Fruit fly (Drosophila melanogaster) whole organism, embryonic: ENCODE data around the gene MESK4.

Experiments
- CG11560 ChIP-seq: fragments of 200-800 bp; sonication (Bioruptor generic); IDR thresholded peaks from 3 replicates; pipeline ENCODE4 v1.3.6; 2022; ENCODE audit warnings: missing biosample characterization, missing genetic modification characterization
- CG12219 ChIP-seq: fragments of 200-800 bp; sonication (Bioruptor generic); optimal IDR thresholded peaks from 3 replicates; lab custom pipeline; 2018; ENCODE audit warnings: missing biosample characterization, mild to moderate bottlenecking, missing genetic modification characterization
- CG12659 ChIP-seq: fragments of 200-800 bp; sonication (Bioruptor generic); optimal IDR thresholded peaks from 3 replicates; lab custom pipeline; 2017; ENCODE audit warnings: mild to moderate bottlenecking, missing biosample characterization, missing genetic modification reagents, missing genetic modification characterization
- CG12942 ChIP-seq: fragments of 200-800 bp; sonication (Bioruptor generic); optimal IDR thresholded peaks from 3 replicates; lab custom pipeline; 2016; ENCODE audit warnings: missing biosample characterization, missing genetic modification characterization
- CG1529 ChIP-seq: fragments of 200-800 bp; sonication (Bioruptor generic); optimal IDR thresholded peaks from 3 replicates; lab custom pipeline; 2018; ENCODE audit warnings: missing biosample characterization, missing genetic modification characterization
- CG15479 ChIP-seq: fragments of 200-800 bp; sonication (Bioruptor generic); optimal IDR thresholded peaks from 3 replicates; lab custom pipeline; 2019; ENCODE audit warnings: missing biosample characterization, mild to moderate bottlenecking, missing genetic modification characterization, moderate library complexity
- CG15601 ChIP-seq: fragments of 200-800 bp; sonication (Bioruptor generic); optimal IDR thresholded peaks from 3 replicates; lab custom pipeline; 2019; ENCODE audit warnings: missing biosample characterization, mild to moderate bottlenecking, missing genetic modification characterization, moderate library complexity
- CG17328 ChIP-seq: fragments of 200-800 bp; sonication (Bioruptor generic); IDR thresholded peaks from 2 replicates; pipeline ENCODE4 v1.3.6; 2022; ENCODE audit warnings: missing biosample characterization, missing genetic modification characterization
- CG17361 ChIP-seq: fragments of 200-800 bp; sonication (Bioruptor generic); IDR thresholded peaks from 3 replicates; pipeline ENCODE4 v1.3.6; 2022; ENCODE audit warnings: missing biosample characterization, missing genetic modification characterization
- CG17385 ChIP-seq: fragments of 200-800 bp; sonication (Bioruptor generic); optimal IDR thresholded peaks from 3 replicates; lab custom pipeline; 2018; ENCODE audit warnings: missing biosample characterization, mild to moderate bottlenecking, missing genetic modification characterization
- CG18262 ChIP-seq: fragments of 200-800 bp; optimal IDR thresholded peaks from 3 replicates; lab custom pipeline; 2019; ENCODE audit warnings: missing biosample characterization, mild to moderate bottlenecking, missing genetic modification characterization, moderate library complexity
- CG1832 ChIP-seq: fragments of 200-800 bp; sonication (Bioruptor generic); optimal IDR thresholded peaks from 2 replicates; lab custom pipeline; 2017; ENCODE audit warnings: missing biosample characterization, mild to moderate bottlenecking, missing genetic modification characterization, inconsistent platforms
- CG30020 ChIP-seq: fragments of 200-800 bp; optimal IDR thresholded peaks from 2 replicates; lab custom pipeline; 2019; ENCODE audit warnings: missing biosample characterization, mild to moderate bottlenecking, missing genetic modification characterization, moderate library complexity
- CG30431 ChIP-seq: fragments of 200-800 bp; sonication (Bioruptor generic); optimal IDR thresholded peaks from 2 replicates; lab custom pipeline; 2017; ENCODE audit warnings: missing biosample characterization, missing genetic modification characterization
- CG31388 ChIP-seq: fragments of 200-800 bp; sonication (Bioruptor generic); optimal IDR thresholded peaks from 2 replicates; lab custom pipeline; 2016; ENCODE audit warnings: missing biosample characterization, missing genetic modification characterization
- CG3163 ChIP-seq: fragments of 200-800 bp; sonication (Bioruptor generic); optimal IDR thresholded peaks from 3 replicates; lab custom pipeline; 2016; ENCODE audit warnings: missing biosample characterization, missing genetic modification characterization
- CG34376 ChIP-seq: fragments of 200-800 bp; sonication (Bioruptor generic); optimal IDR thresholded peaks from 2 replicates; lab custom pipeline; 2018; ENCODE audit warnings: missing biosample characterization, mild to moderate bottlenecking, missing genetic modification characterization
- CG3847 ChIP-seq: fragments of 200-800 bp; sonication (Bioruptor generic); IDR thresholded peaks from 2 replicates; pipeline ENCODE4 v1.3.6; 2022; ENCODE audit warnings: missing biosample characterization, missing genetic modification characterization
- CG5180 ChIP-seq: fragments of 200-800 bp; sonication (Bioruptor generic); optimal IDR thresholded peaks from 3 replicates; lab custom pipeline; 2017; ENCODE audit warnings: missing biosample characterization, missing genetic modification characterization, mild to moderate bottlenecking, moderate library complexity, missing genetic modification reagents
- CG6175 ChIP-seq: fragments of 200-800 bp; sonication (Bioruptor generic); IDR thresholded peaks from 3 replicates; pipeline ENCODE4 v1.3.6; 2022; ENCODE audit warnings: missing biosample characterization, missing genetic modification characterization
- CG6272 ChIP-seq: fragments of 200-800 bp; sonication (Bioruptor generic); IDR thresholded peaks from 2 replicates; pipeline ENCODE4 v1.3.6; 2022; ENCODE audit warnings: missing biosample characterization, missing genetic modification characterization
- CG9727 ChIP-seq: fragments of 200-800 bp; sonication (Bioruptor generic); optimal IDR thresholded peaks from 3 replicates; lab custom pipeline; 2017; ENCODE audit warnings: missing biosample characterization, mild to moderate bottlenecking, missing genetic modification characterization
- Dbx ChIP-seq: fragments of 200-800 bp; sonication (Bioruptor generic); IDR thresholded peaks from 3 replicates; pipeline ENCODE4 v1.3.6; 2022; ENCODE audit warnings: missing biosample characterization, missing genetic modification characterization
- Elba2 ChIP-seq: fragments of 200-800 bp; sonication (Bioruptor generic); optimal IDR thresholded peaks from 3 replicates; lab custom pipeline; 2016; ENCODE audit warnings: missing biosample characterization, missing genetic modification characterization
- Hr51 ChIP-seq, 2 experiments: fragments of 200-800 bp; sonication (Bioruptor generic); optimal IDR thresholded peaks; 2 replicates in 1 of 2; 3 replicates in 1 of 2; lab custom pipeline; 2016 to 2018; ENCODE audit warnings: missing biosample characterization in 2 of 2, missing genetic modification characterization in 2 of 2, mild to moderate bottlenecking in 1 of 2, moderate library complexity in 1 of 2
- NFAT ChIP-seq: fragments of 200-800 bp; sonication (Bioruptor generic); IDR thresholded peaks from 2 replicates; pipeline ENCODE4 v1.3.6; 2022; ENCODE audit warnings: missing biosample characterization, missing genetic modification characterization
- Ptx1 ChIP-seq: fragments of 200-800 bp; sonication (Bioruptor generic); IDR thresholded peaks from 2 replicates; pipeline ENCODE4 v1.3.6; 2022; ENCODE audit warnings: missing biosample characterization, missing genetic modification characterization
- Rx ChIP-seq: fragments of 200-800 bp; sonication (Bioruptor generic); IDR thresholded peaks from 2 replicates; pipeline ENCODE4 v1.3.6; 2022; ENCODE audit warnings: missing biosample characterization, missing genetic modification characterization
- Xbp1 ChIP-seq: fragments of 200-800 bp; sonication (Bioruptor generic); optimal IDR thresholded peaks from 3 replicates; lab custom pipeline; 2016; ENCODE audit warnings: missing biosample characterization, mild to moderate bottlenecking, missing genetic modification characterization
- ab ChIP-seq: fragments of 200-800 bp; sonication (Bioruptor generic); optimal IDR thresholded peaks from 2 replicates; lab custom pipeline; 2016; ENCODE audit warnings: missing biosample characterization, missing genetic modification characterization
- ap ChIP-seq: fragments of 200-800 bp; sonication (Bioruptor generic); IDR thresholded peaks from 2 replicates; pipeline ENCODE4 v1.3.6; 2022; ENCODE audit warnings: missing biosample characterization, missing genetic modification characterization
- cwo ChIP-seq: fragments of 200-800 bp; sonication (Bioruptor generic); optimal IDR thresholded peaks from 3 replicates; lab custom pipeline; 2017; ENCODE audit warnings: missing biosample characterization, missing genetic modification characterization, mild to moderate bottlenecking, moderate library complexity, missing genetic modification reagents
- dysf ChIP-seq: fragments of 200-800 bp; sonication (Bioruptor generic); IDR thresholded peaks from 3 replicates; pipeline ENCODE4 v1.3.6; 2022; ENCODE audit warnings: missing biosample characterization, missing genetic modification characterization
- ems ChIP-seq: fragments of 200-800 bp; sonication (Bioruptor generic); optimal IDR thresholded peaks from 3 replicates; lab custom pipeline; 2016; ENCODE audit warnings: missing biosample characterization, missing genetic modification characterization
- exex ChIP-seq: fragments of 200-800 bp; sonication (Bioruptor generic); optimal IDR thresholded peaks from 4 replicates; lab custom pipeline; 2018; ENCODE audit warnings: missing biosample characterization, mild to moderate bottlenecking, missing genetic modification characterization, moderate library complexity
- gcm ChIP-seq: fragments of 200-800 bp; sonication (Bioruptor generic); optimal IDR thresholded peaks from 2 replicates; lab custom pipeline; 2019; ENCODE audit warnings: missing biosample characterization, mild to moderate bottlenecking, missing genetic modification characterization, moderate library complexity
- gsb ChIP-seq: fragments of 200-800 bp; sonication (Bioruptor generic); IDR thresholded peaks from 2 replicates; pipeline ENCODE4 v1.3.6; 2022; ENCODE audit warnings: missing biosample characterization, missing genetic modification characterization
- lab ChIP-seq: fragments of 200-800 bp; sonication (Bioruptor generic); optimal IDR thresholded peaks from 3 replicates; lab custom pipeline; 2017; ENCODE audit warnings: missing biosample characterization, missing genetic modification characterization, mild to moderate bottlenecking, moderate library complexity, missing genetic modification reagents
- maf-S ChIP-seq: fragments of 200-800 bp; sonication (Bioruptor generic); optimal IDR thresholded peaks from 2 replicates; lab custom pipeline; 2016; ENCODE audit warnings: missing biosample characterization, missing genetic modification characterization
- pan ChIP-seq, 4 experiments: fragments of >200 bp in 3 of 4; fragments of 200-800 bp in 1 of 4; sonication (Bioruptor generic) in 1 of 4; optimal IDR thresholded peaks in 3 of 4; IDR thresholded peaks in 1 of 4; 2 replicates each; pipeline versions ENCODE4 v1.3.6 to Lab custom; 2017 to 2022; ENCODE audit warnings: missing biosample characterization in 2 of 4, missing genetic modification characterization in 2 of 4, mixed read lengths in 1 of 4
- pnt ChIP-seq: fragments of 200-800 bp; sonication (Bioruptor generic); optimal IDR thresholded peaks from 3 replicates; lab custom pipeline; 2016; ENCODE audit warnings: missing biosample characterization, missing genetic modification characterization
- pum ChIP-seq: fragments of 200-800 bp; sonication (Bioruptor generic); optimal IDR thresholded peaks from 2 replicates; lab custom pipeline; 2016; ENCODE audit warnings: missing biosample characterization, missing genetic modification characterization
- scrt ChIP-seq: fragments of 200-800 bp; sonication (Bioruptor generic); optimal IDR thresholded peaks from 2 replicates; lab custom pipeline; 2018; ENCODE audit warnings: missing biosample characterization, mild to moderate bottlenecking, missing genetic modification characterization, moderate library complexity
- sens-2 ChIP-seq: fragments of 200-800 bp; sonication (Bioruptor generic); IDR thresholded peaks from 2 replicates; pipeline ENCODE4 v1.3.6; 2022; ENCODE audit warnings: missing biosample characterization, missing genetic modification characterization
- sr ChIP-seq: fragments of 200-800 bp; sonication (Bioruptor generic); IDR thresholded peaks from 3 replicates; pipeline ENCODE4 v1.3.6; 2022; ENCODE audit warnings: missing biosample characterization, missing genetic modification characterization
- tna ChIP-seq: fragments of 200-800 bp; sonication (Bioruptor generic); IDR thresholded peaks from 2 replicates; pipeline ENCODE4 v1.3.6; 2022; ENCODE audit warnings: missing biosample characterization, missing genetic modification characterization; ENCODE audit not compliant: partially characterized antibody
- wdn ChIP-seq: fragments of 200-800 bp; sonication (Bioruptor generic); IDR thresholded peaks from 2 replicates; pipeline ENCODE4 v1.3.6; 2022; ENCODE audit warnings: missing biosample characterization, missing genetic modification characterization
- yki ChIP-seq: fragments of >200 bp; optimal IDR thresholded peaks from 3 replicates; lab custom pipeline; 2018

MESK4 gene

DNA sequence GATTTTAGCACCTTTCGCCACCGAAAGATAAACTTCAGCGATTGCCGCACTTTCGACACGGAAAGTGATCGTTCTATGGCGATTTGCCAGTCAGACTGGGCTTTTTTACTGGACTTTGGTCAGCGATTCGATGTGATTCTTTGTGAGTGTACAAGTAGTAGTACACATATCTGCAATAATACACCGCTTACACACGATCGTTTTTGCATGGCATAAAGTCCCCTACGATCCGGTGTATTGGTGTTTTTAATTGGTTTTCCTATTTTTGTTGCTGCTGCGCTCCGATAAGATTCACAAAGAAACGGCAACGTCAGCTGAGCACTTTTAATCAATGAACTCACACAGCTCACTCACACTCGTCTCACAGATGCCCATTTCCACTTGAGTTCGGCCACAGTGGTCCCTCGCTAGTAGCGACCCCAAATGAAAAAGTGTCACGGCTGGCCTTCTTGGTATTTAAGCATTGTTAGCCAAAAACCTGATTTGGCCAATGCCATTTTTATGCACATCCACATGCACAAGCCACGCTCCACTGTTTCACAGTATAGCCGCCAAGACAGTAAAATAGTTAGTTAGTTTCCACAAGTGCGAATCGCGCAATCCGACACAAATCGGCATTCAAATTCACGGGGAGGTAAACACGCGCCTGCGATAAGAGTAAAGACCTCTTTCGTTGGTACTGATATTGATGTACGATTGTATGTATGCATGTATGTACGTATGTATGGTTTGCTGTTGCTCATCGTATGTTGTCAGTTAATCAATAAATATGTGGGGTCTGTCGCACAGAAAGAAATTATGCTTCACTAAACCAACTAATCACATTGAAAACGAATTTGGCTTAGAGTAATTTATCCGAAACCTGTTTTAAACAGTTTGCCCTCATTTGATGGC, 2.2 kb upstream of the MESK4 start (continued):
- peak; percentile 42 for TF ChIP-seq CG15601 (tag; lab: Kevin White, UChicago)
- peak; percentile 85 for TF ChIP-seq pnt
- TF ChIP-seq CG1832 (GFP tag; lab: Kevin White, UChicago), result no peak
- peak; percentile 96 for TF ChIP-seq Rx (GFP tag; lab: Robert Waterston, UW)
- peak; percentile 30 for TF ChIP-seq CG31388
- peak; percentile 97 for TF ChIP-seq lab
- no peak for TF ChIP-seq Elba2
- peak; percentile 96 for TF ChIP-seq exex
- peak; percentile 70 for TF ChIP-seq CG5180
- TF ChIP-seq CG12659 (GFP tag; lab: Kevin White, UChicago), result peak; percentile 94
- peak; percentile 96 for TF ChIP-seq CG6175 (GFP tag; lab: Robert Waterston, UW)
- TF ChIP-seq CG17328 (GFP tag; lab: Robert Waterston, UW), result peak; percentile 93
- TF ChIP-seq Dbx (GFP tag; lab: Robert Waterston, UW), result peak; percentile 98
- peak; percentile 89 for TF ChIP-seq CG17385 (GFP tag; lab: Kevin White, UChicago)
- peak; percentile 86 for TF ChIP-seq ems (GFP tag; lab: Kevin White, UChicago)
- peak; percentile 94 for TF ChIP-seq Ptx1 (GFP tag; lab: Robert Waterston, UW)
- peak; percentile 97 for TF ChIP-seq CG34376 (GFP tag; lab: Kevin White, UChicago)
- peak; percentile 60 for TF ChIP-seq CG18262 (tag; lab: Kevin White, UChicago)
- peak; percentile 87 for TF ChIP-seq scrt (GFP tag; lab: Kevin White, UChicago)
- TF ChIP-seq Hr51 (GFP tag; optimal IDR thresholded peaks at IDR 0.05; lab: Kevin White, UChicago), result peak; percentile 88 to 91
- no peak for TF ChIP-seq pan (optimal IDR thresholded peaks at IDR 0.05; lab: Kevin White, UChicago)
- TF ChIP-seq pan (GFP tag; optimal IDR thresholded peaks at IDR 0.05 in 1 of 2, IDR thresholded peaks at IDR 0.05 in 1 of 2), result peak in 1 of 2 experiments; percentile 96
- TF ChIP-seq CG6272, result peak; percentile 91
- TF ChIP-seq CG30020 (tag; lab: Kevin White, UChicago), result peak; percentile 35
- peak; percentile 93 for TF ChIP-seq Xbp1
- TF ChIP-seq gsb (GFP tag; lab: Robert Waterston, UW), result peak; percentile 95
- peak; percentile 97 for TF ChIP-seq cwo
- peak; percentile 91 for TF ChIP-seq CG12219
- peak; percentile 86 for TF ChIP-seq CG30431
- peak; percentile 91 for TF ChIP-seq ab (GFP tag; lab: Kevin White, UChicago)
- TF ChIP-seq CG9727 (GFP tag; lab: Kevin White, UChicago), result peak; percentile 86
- TF ChIP-seq yki (lab: Kevin White, UChicago), result no peak
- peak; percentile 92 for TF ChIP-seq CG12942 (GFP tag; lab: Kevin White, UChicago)
- peak; percentile 99 for TF ChIP-seq NFAT
- peak; percentile 78 for TF ChIP-seq CG15479 (GFP tag; lab: Kevin White, UChicago)
- TF ChIP-seq CG17361 (GFP tag; lab: Robert Waterston, UW), result peak; percentile 63; the same call in 2 of the 3 replicates
- TF ChIP-seq sens-2 (GFP tag; lab: Robert Waterston, UW), result peak; percentile 93
- peak; percentile 88 for TF ChIP-seq CG11560 (tag; lab: Robert Waterston, UW)
- TF ChIP-seq CG1529 (GFP tag; lab: Kevin White, UChicago), result peak; percentile 33
- peak; percentile 98 for TF ChIP-seq CG3847
- peak; percentile 98 for TF ChIP-seq wdn (GFP tag; lab: Robert Waterston, UW)
- TF ChIP-seq maf-S, result peak; percentile 94
- no peak for TF ChIP-seq tna (GFP tag; lab: Robert Waterston, UW)
- TF ChIP-seq sr (GFP tag; lab: Robert Waterston, UW), result peak; percentile 91; the same call in 2 of the 3 replicates
- peak; percentile 93 for TF ChIP-seq pum (GFP tag; lab: Kevin White, UChicago)
- TF ChIP-seq CG3163, result peak; percentile 82
- peak; percentile 95 for TF ChIP-seq ap (GFP tag; lab: Robert Waterston, UW)
- TF ChIP-seq dysf (GFP tag; lab: Robert Waterston, UW), result peak; percentile 97
- peak; percentile 58 for TF ChIP-seq gcm
